Worm (Caenorhabditis elegans): ENCODE data around the gene F42F12.3.

The F42F12.3 gene

ce11 chrX:12341338-12341737 lies 9.0 kb upstream of the F42F12.3 start, which contains the start of gene zig-2:
Gene zig-2 (minus strand): TSS chrX:12341438.
- no peak for TF ChIP-seq unc-62 (GFP tag; optimal IDR thresholded peaks at IDR 0.05)
- no peak for TF ChIP-seq mbf-1 (tag; optimal IDR thresholded peaks at IDR 0.05)
- no peak for TF ChIP-seq sma-3 (GFP tag; optimal IDR thresholded peaks at IDR 0.05)
- no peak for TF ChIP-seq ceh-82 (tag; optimal IDR thresholded peaks at IDR 0.05)
- TF ChIP-seq lsy-2 (tag; optimal IDR thresholded peaks at IDR 0.05) = no peak
- no peak for TF ChIP-seq ztf-4 (tag; optimal IDR thresholded peaks at IDR 0.05)
- TF ChIP-seq elt-1 (tag; optimal IDR thresholded peaks at IDR 0.05) = no peak
- no peak for TF ChIP-seq nhr-77 (tag; optimal IDR thresholded peaks at IDR 0.05)
- TF ChIP-seq ztf-11 (tag; optimal IDR thresholded peaks at IDR 0.05) = no peak
- no peak for TF ChIP-seq blmp-1 (tag; optimal IDR thresholded peaks at IDR 0.05; ENCODE audit: insufficient read depth)
- no peak for TF ChIP-seq C34F6.9 (tag; optimal IDR thresholded peaks at IDR 0.05)
- TF ChIP-seq lin-39 (tag; optimal IDR thresholded peaks at IDR 0.05) = no peak

- TF ChIP-seq dmd-4 (tag; optimal IDR thresholded peaks at IDR 0.05) = no peak
- no peak for TF ChIP-seq ztf-4 (tag; optimal IDR thresholded peaks at IDR 0.05)
- TF ChIP-seq ztf-1 (GFP tag; conservative IDR thresholded peaks at IDR 0.05) = no peak
- no peak for TF ChIP-seq unc-39 (tag; optimal IDR thresholded peaks at IDR 0.05)
- TF ChIP-seq ceh-82 (tag; optimal IDR thresholded peaks at IDR 0.05) = no peak
- no peak for TF ChIP-seq mab-5 (tag; optimal IDR thresholded peaks at IDR 0.05)
- no peak for TF ChIP-seq R02D3.7 (tag; optimal IDR thresholded peaks at IDR 0.05)
- TF ChIP-seq ama-1 (optimal IDR thresholded peaks at IDR 0.05) = no peak
- TF ChIP-seq egl-27 (tag; optimal IDR thresholded peaks at IDR 0.05) = no peak
- no peak for TF ChIP-seq peb-1 (tag; optimal IDR thresholded peaks at IDR 0.05)
- TF ChIP-seq nhr-237 (tag; optimal IDR thresholded peaks at IDR 0.05) = no peak
Measured at ce11 chrX:12343279-12343678, 7.1 kb upstream of the F42F12.3 start, which contains the start of the genes nspc-9 and nspc-10. Gene nspc-9 (minus strand): TSS chrX:12343379. Gene nspc-10 (plus strand): TSS chrX:12343609.

ce11 chrX:12346729-12347128 lies 3.6 kb upstream of the F42F12.3 start, which contains the start of gene F42F12.11:
Gene F42F12.11 (plus strand): TSS chrX:12347029.
- TF ChIP-seq nhr-6 (tag; optimal IDR thresholded peaks at IDR 0.05) = no peak
- TF ChIP-seq dmd-4 (tag; optimal IDR thresholded peaks at IDR 0.05) = no peak
- TF ChIP-seq alr-1 (tag; optimal IDR thresholded peaks at IDR 0.05) = no peak
- no peak for TF ChIP-seq crh-2 (tag; optimal IDR thresholded peaks at IDR 0.05)
- no peak for TF ChIP-seq mab-5 (tag; optimal IDR thresholded peaks at IDR 0.05)
- TF ChIP-seq snpc-4 (tag; optimal IDR thresholded peaks at IDR 0.05) = no peak
- no peak for TF ChIP-seq nhr-21 (tag; optimal IDR thresholded peaks at IDR 0.05)

ce11 chrX:12347822-12348221 lies 2.6 kb upstream of the F42F12.3 start:
- TF ChIP-seq lin-39 (tag; optimal IDR thresholded peaks at IDR 0.05) (no peak), R02D3.7 (tag; optimal IDR thresholded peaks at IDR 0.05) (no peak), nhr-21 (tag; optimal IDR thresholded peaks at IDR 0.05) (peak; percentile 31), sma-3 (GFP tag; optimal IDR thresholded peaks at IDR 0.05) (peak; percentile 34), ama-1 (optimal IDR thresholded peaks at IDR 0.05) (no peak), ceh-82 (tag; optimal IDR thresholded peaks at IDR 0.05) (no peak), nhr-25 (tag; optimal IDR thresholded peaks at IDR 0.05) (no peak), nhr-6 (tag; optimal IDR thresholded peaks at IDR 0.05) (no peak), ztf-4 (tag; optimal IDR thresholded peaks at IDR 0.05) (no peak), nhr-23 (tag; optimal IDR thresholded peaks at IDR 0.05) (no peak), mab-5 (tag; optimal IDR thresholded peaks at IDR 0.05) (no peak), nhr-129 (tag; optimal IDR thresholded peaks at IDR 0.05) (peak; percentile 61), elt-1 (tag; optimal IDR thresholded peaks at IDR 0.05) (no peak), unc-39 (tag; optimal IDR thresholded peaks at IDR 0.05) (no peak), mbf-1 (tag; optimal IDR thresholded peaks at IDR 0.05) (no peak), crh-2 (tag; optimal IDR thresholded peaks at IDR 0.05) (peak; percentile 35), Y55F3AM.14 (GFP tag; optimal IDR thresholded peaks at IDR 0.05) (no peak), gmeb-1 (tag; optimal IDR thresholded peaks at IDR 0.05) (no peak), nhr-237 (tag; optimal IDR thresholded peaks at IDR 0.05) (no peak), zag-1 (tag; optimal IDR thresholded peaks at IDR 0.05) (no peak), lin-11 (tag; optimal IDR thresholded peaks at IDR 0.05) (no peak), nhr-11 (tag; optimal IDR thresholded peaks at IDR 0.05) (no peak), snpc-4 (tag; optimal IDR thresholded peaks at IDR 0.05) (no peak), nhr-12 (tag; optimal IDR thresholded peaks at IDR 0.05) (no peak), C34F6.9 (tag; optimal IDR thresholded peaks at IDR 0.05) (peak; percentile 13), lsy-2 (tag; optimal IDR thresholded peaks at IDR 0.05) (no peak), fos-1 (tag; optimal IDR thresholded peaks at IDR 0.05) (peak; percentile 21), sem-4 (tag; optimal IDR thresholded peaks at IDR 0.05) (no peak), egl-27 (tag; optimal IDR thresholded peaks at IDR 0.05) (peak; percentile 19), sma-9 (GFP tag; optimal IDR thresholded peaks at IDR 0.05) (peak; percentile 55), sma-9 (tag; optimal IDR thresholded peaks at IDR 0.05) (no peak)

Measured in whole organism, L2 larva.